Worm (Caenorhabditis elegans) whole organism, early embryonic: ENCODE data around the gene Y42H9AR.2.

Experiments used
- B0310.2 ChIP-seq: sonication (generic microtip); optimal IDR thresholded peaks from 2 replicates; lab custom pipeline; 2016; ENCODE audit warnings: mild to moderate bottlenecking, missing genetic modification characterization, missing compliant biosample characterization
- F13C5.2 ChIP-seq: sonication (generic microtip); optimal IDR thresholded peaks from 2 replicates; lab custom pipeline; 2017; ENCODE audit warnings: mild to moderate bottlenecking, missing genetic modification characterization, inconsistent platforms, missing compliant biosample characterization
- aly-1 ChIP-seq: sonication (generic microtip); optimal IDR thresholded peaks from 2 replicates; lab custom pipeline; 2016; ENCODE audit warnings: missing genetic modification characterization, missing compliant biosample characterization
- ama-1 ChIP-seq: fragments of 150-350 bp; optimal IDR thresholded peaks from 2 replicates; lab custom pipeline; 2014
- ceh-13 ChIP-seq: fragments of 200-800 bp; sonication (Bioruptor generic); optimal IDR thresholded peaks from 2 replicates; lab custom pipeline; 2018; ENCODE audit warnings: mild to moderate bottlenecking, missing genetic modification characterization, missing compliant biosample characterization
- ceh-36 ChIP-seq: sonication (generic microtip); optimal IDR thresholded peaks from 2 replicates; lab custom pipeline; 2016; ENCODE audit warnings: missing genetic modification characterization, inconsistent platforms, missing compliant biosample characterization
- ets-7 ChIP-seq: sonication (generic microtip); optimal IDR thresholded peaks from 2 replicates; lab custom pipeline; 2016; ENCODE audit warnings: missing genotype, missing genetic modification characterization, missing compliant biosample characterization
- flt-1 ChIP-seq: fragments of 200-800 bp; sonication (Bioruptor generic); IDR thresholded peaks from 2 replicates; pipeline ENCODE4 v1.3.6; 2022; ENCODE audit warnings: missing genetic modification characterization, missing compliant biosample characterization
- hmbx-1 ChIP-seq: sonication (generic microtip); optimal IDR thresholded peaks from 2 replicates; lab custom pipeline; 2016; ENCODE audit warnings: mild to moderate bottlenecking, missing genetic modification characterization, missing compliant biosample characterization
- hmg-4 ChIP-seq: fragments of 200-800 bp; sonication (Bioruptor generic); optimal IDR thresholded peaks from 2 replicates; lab custom pipeline; 2018; ENCODE audit warnings: mild to moderate bottlenecking, missing genetic modification characterization, missing compliant biosample characterization
- hnd-1 ChIP-seq: sonication (generic microtip); optimal IDR thresholded peaks from 2 replicates; lab custom pipeline; 2016; ENCODE audit warnings: missing genetic modification characterization, missing compliant biosample characterization
- pes-1 ChIP-seq: fragments of 200-800 bp; sonication (Bioruptor generic); IDR thresholded peaks from 2 replicates; pipeline ENCODE4 v1.3.6; 2022; ENCODE audit warnings: missing genetic modification reagents, missing genetic modification characterization, missing compliant biosample characterization
- scrt-1 ChIP-seq: fragments of 200-800 bp; sonication (Bioruptor generic); IDR thresholded peaks from 2 replicates; pipeline ENCODE4 v1.3.6; 2022; ENCODE audit warnings: missing genetic modification characterization, missing compliant biosample characterization
- sea-1 ChIP-seq: fragments of 200-800 bp; sonication (Bioruptor generic); conservative IDR thresholded peaks from 2 replicates; pipeline ENCODE4 v1.3.6; 2022; ENCODE audit warnings: missing genetic modification characterization, missing compliant biosample characterization
- tbx-11 ChIP-seq: fragments of 200-800 bp; sonication (Bioruptor generic); IDR thresholded peaks from 2 replicates; pipeline ENCODE4 v1.3.6; 2022; ENCODE audit warnings: missing genetic modification characterization, missing compliant biosample characterization
- tbx-37 ChIP-seq: fragments of 200-800 bp; sonication (Bioruptor generic); conservative IDR thresholded peaks from 2 replicates; pipeline ENCODE4 v1.3.6; 2022; ENCODE audit warnings: missing genetic modification reagents, missing genetic modification characterization, missing compliant biosample characterization
- tra-4 ChIP-seq: sonication (generic microtip); optimal IDR thresholded peaks from 2 replicates; lab custom pipeline; 2017; ENCODE audit warnings: missing genetic modification characterization, missing compliant biosample characterization

Gene Y42H9AR.2

ce11 chrIV:8068280-8068679 is 31.4 kb upstream of the Y42H9AR.2 start:
- no peak for TF ChIP-seq F13C5.2 (tag; lab: Kevin White, UChicago)
- no peak for TF ChIP-seq B0310.2 (tag; lab: Kevin White, UChicago)
- TF ChIP-seq tra-4 (tag; lab: Kevin White, UChicago) = no peak
- no peak for TF ChIP-seq sea-1 (GFP tag; lab: Robert Waterston, UW)
- no peak for TF ChIP-seq aly-1 (tag; lab: Kevin White, UChicago)
- no peak for TF ChIP-seq hmbx-1
- TF ChIP-seq scrt-1 = no peak
- TF ChIP-seq flt-1 (GFP tag; lab: Robert Waterston, UW) = no peak
- no peak for TF ChIP-seq tbx-37 (GFP tag; lab: Robert Waterston, UW)
- TF ChIP-seq ama-1 = no peak

ce11 chrIV:8069104-8069503 is 30.6 kb upstream of the Y42H9AR.2 start:
- no peak for TF ChIP-seq ama-1
- no peak for TF ChIP-seq tbx-11 (GFP tag; lab: Robert Waterston, UW)
- TF ChIP-seq scrt-1 = no peak
- no peak for TF ChIP-seq flt-1 (GFP tag; lab: Robert Waterston, UW)
- no peak for TF ChIP-seq hnd-1 (tag; lab: Kevin White, UChicago)
- no peak for TF ChIP-seq sea-1 (GFP tag; lab: Robert Waterston, UW)
- no peak for TF ChIP-seq ceh-36 (tag; lab: Kevin White, UChicago)

ce11 chrIV:8070299-8070698 is 29.4 kb upstream of the Y42H9AR.2 start:
- 0 out of 2 replicates have a peak, but pooled peaks have one; percentile 16 for TF ChIP-seq flt-1 (GFP tag; lab: Robert Waterston, UW)
- no peak for TF ChIP-seq hmbx-1

- TF ChIP-seq pes-1 (GFP tag; lab: Robert Waterston, UW) (no peak), scrt-1 (no peak), flt-1 (GFP tag; lab: Robert Waterston, UW) (no peak), tra-4 (tag; lab: Kevin White, UChicago) (no peak), ama-1 (no peak), tbx-11 (GFP tag; lab: Robert Waterston, UW) (no peak), ceh-13 (GFP tag; lab: Kevin White, UChicago) (no peak), sea-1 (GFP tag; lab: Robert Waterston, UW) (no peak), B0310.2 (tag; lab: Kevin White, UChicago) (no peak), ceh-36 (tag; lab: Kevin White, UChicago) (no peak), hmg-4 (GFP tag; lab: Kevin White, UChicago) (no peak), hmbx-1 (no peak), F13C5.2 (tag; lab: Kevin White, UChicago) (no peak), tbx-37 (GFP tag; lab: Robert Waterston, UW) (no peak), hnd-1 (tag; lab: Kevin White, UChicago) (no peak), aly-1 (tag; lab: Kevin White, UChicago) (no peak), ets-7 (tag; lab: Kevin White, UChicago) (no peak)
These were observed 28.8 kb upstream of the Y42H9AR.2 start for ce11 chrIV:8070934-8071333.

ce11 chrIV:8075516-8075915 is 24.2 kb upstream of the Y42H9AR.2 start:
- TF ChIP-seq ceh-13 (GFP tag; lab: Kevin White, UChicago) (no peak), aly-1 (tag; lab: Kevin White, UChicago) (no peak), F13C5.2 (tag; lab: Kevin White, UChicago) (no peak), tbx-11 (GFP tag; lab: Robert Waterston, UW) (no peak), hnd-1 (tag; lab: Kevin White, UChicago) (no peak), ceh-36 (tag; lab: Kevin White, UChicago) (no peak), sea-1 (GFP tag; lab: Robert Waterston, UW) (no peak), ama-1 (no peak), flt-1 (GFP tag; lab: Robert Waterston, UW) (no peak), ets-7 (tag; lab: Kevin White, UChicago) (no peak), tra-4 (tag; lab: Kevin White, UChicago) (no peak), hmbx-1 (no peak), tbx-37 (GFP tag; lab: Robert Waterston, UW) (no peak), pes-1 (GFP tag; lab: Robert Waterston, UW) (no peak), hmg-4 (GFP tag; lab: Kevin White, UChicago) (no peak), scrt-1 (no peak), B0310.2 (tag; lab: Kevin White, UChicago) (no peak)

ce11 chrIV:8076511-8076910 is 23.2 kb upstream of the Y42H9AR.2 start:
- TF ChIP-seq tbx-11 (GFP tag; lab: Robert Waterston, UW) = no peak
- TF ChIP-seq tra-4 (tag; lab: Kevin White, UChicago) = no peak
- TF ChIP-seq hmbx-1 = no peak
- no peak for TF ChIP-seq F13C5.2 (tag; lab: Kevin White, UChicago)
- no peak for TF ChIP-seq ama-1
- no peak for TF ChIP-seq aly-1 (tag; lab: Kevin White, UChicago)
- no peak for TF ChIP-seq pes-1 (GFP tag; lab: Robert Waterston, UW)

- no peak for TF ChIP-seq hmg-4 (GFP tag; lab: Kevin White, UChicago)
- TF ChIP-seq flt-1 (GFP tag; lab: Robert Waterston, UW) = no peak
- no peak for TF ChIP-seq F13C5.2 (tag; lab: Kevin White, UChicago)
- TF ChIP-seq pes-1 (GFP tag; lab: Robert Waterston, UW) = no peak
- no peak for TF ChIP-seq tbx-11 (GFP tag; lab: Robert Waterston, UW)
- TF ChIP-seq ceh-13 (GFP tag; lab: Kevin White, UChicago) = no peak
- no peak for TF ChIP-seq tbx-37 (GFP tag; lab: Robert Waterston, UW)
- TF ChIP-seq aly-1 (tag; lab: Kevin White, UChicago) = no peak
- no peak for TF ChIP-seq scrt-1
- TF ChIP-seq B0310.2 (tag; lab: Kevin White, UChicago) = no peak
- TF ChIP-seq tra-4 (tag; lab: Kevin White, UChicago) = no peak
- TF ChIP-seq ceh-36 (tag; lab: Kevin White, UChicago) = no peak
- no peak for TF ChIP-seq ets-7 (tag; lab: Kevin White, UChicago)
- no peak for TF ChIP-seq hnd-1 (tag; lab: Kevin White, UChicago)
These were observed 19.5 kb upstream of the Y42H9AR.2 start for ce11 chrIV:8080166-8080565.
